Worm (Caenorhabditis elegans): ENCODE data around the gene nhr-261.

ce11 chrII:3850655-3851054, 13.9 kb downstream of the nhr-261 start, which contains the start of gene nhr-72:
- TF ChIP-seq elt-3 (tag; optimal IDR thresholded peaks at IDR 0.05), result no peak
- TF ChIP-seq mep-1 (tag; optimal IDR thresholded peaks at IDR 0.05), result no peak
- no peak for TF ChIP-seq ces-1 (GFP tag; optimal IDR thresholded peaks at IDR 0.05)

All from whole organism, mixed stage, embryonic.